Fruit fly (Drosophila melanogaster) whole organism, pupa: ENCODE data around the gene Mnat9.

Experiments
- CG10348 ChIP-seq: fragments of 200-800 bp; sonication (Bioruptor generic); IDR thresholded peaks from 2 replicates; pipeline ENCODE4 v1.3.6; 2022; ENCODE audit warnings: missing biosample characterization, missing genetic modification characterization
- CG12605 ChIP-seq: fragments of 200-800 bp; sonication (Bioruptor generic); IDR thresholded peaks from 2 replicates; pipeline ENCODE4 v1.3.6; 2022; ENCODE audit warnings: missing biosample characterization, missing genetic modification characterization
- CG13204 ChIP-seq: fragments of 200-800 bp; sonication (Bioruptor generic); optimal IDR thresholded peaks from 2 replicates; lab custom pipeline; 2018; ENCODE audit warnings: missing biosample characterization, mild to moderate bottlenecking, missing genetic modification characterization, moderate library complexity
- CG14655 ChIP-seq: fragments of 200-800 bp; sonication (Bioruptor generic); optimal IDR thresholded peaks from 3 replicates; lab custom pipeline; 2017; ENCODE audit warnings: mild to moderate bottlenecking, missing biosample characterization, missing genetic modification reagents, missing genetic modification characterization
- CG15710 ChIP-seq: fragments of 200-800 bp; sonication (Bioruptor generic); optimal IDR thresholded peaks from 2 replicates; lab custom pipeline; 2018; ENCODE audit warnings: missing biosample characterization, mild to moderate bottlenecking, missing genetic modification characterization, moderate library complexity
- CG17806 ChIP-seq: fragments of 200-800 bp; sonication (Bioruptor generic); optimal IDR thresholded peaks from 2 replicates; lab custom pipeline; 2018; ENCODE audit warnings: missing biosample characterization, mild to moderate bottlenecking, missing genetic modification characterization, moderate library complexity
- CG32121 ChIP-seq: fragments of 200-800 bp; sonication (Bioruptor generic); IDR thresholded peaks from 2 replicates; pipeline ENCODE4 v1.3.6; 2022; ENCODE audit warnings: missing biosample characterization, missing genetic modification characterization
- CG34367 ChIP-seq: fragments of 200-800 bp; sonication (Bioruptor generic); optimal IDR thresholded peaks from 2 replicates; lab custom pipeline; 2018; ENCODE audit warnings: missing biosample characterization, mild to moderate bottlenecking, missing genetic modification characterization
- CG4496 ChIP-seq: fragments of 200-800 bp; sonication (Bioruptor generic); IDR thresholded peaks from 3 replicates; pipeline ENCODE4 v1.3.6; 2022; ENCODE audit warnings: missing biosample characterization, missing genetic modification characterization
- CG8159 ChIP-seq: fragments of 200-800 bp; sonication (Bioruptor generic); optimal IDR thresholded peaks from 3 replicates; lab custom pipeline; 2018; ENCODE audit warnings: missing biosample characterization, mild to moderate bottlenecking, missing genetic modification characterization, moderate library complexity
- CG8301 ChIP-seq: fragments of 200-800 bp; sonication (Bioruptor generic); optimal IDR thresholded peaks from 2 replicates; lab custom pipeline; 2018; ENCODE audit warnings: missing biosample characterization, mild to moderate bottlenecking, missing genetic modification characterization
- CG9948 ChIP-seq: fragments of 200-800 bp; sonication (Bioruptor generic); optimal IDR thresholded peaks from 2 replicates; lab custom pipeline; 2018; ENCODE audit warnings: missing biosample characterization, mild to moderate bottlenecking, missing genetic modification characterization, moderate library complexity
- D1 ChIP-seq: fragments of 200-800 bp; sonication (Bioruptor generic); optimal IDR thresholded peaks from 2 replicates; lab custom pipeline; 2018; ENCODE audit warnings: missing biosample characterization, mild to moderate bottlenecking, missing genetic modification characterization, moderate library complexity
- EcR ChIP-seq: fragments of 200-800 bp; sonication (Bioruptor generic); optimal IDR thresholded peaks from 3 replicates; lab custom pipeline; 2019; ENCODE audit warnings: missing biosample characterization, missing genetic modification characterization, mild to moderate bottlenecking, moderate library complexity, missing genetic modification reagents
- Ets98B ChIP-seq: fragments of 200-800 bp; sonication (Bioruptor generic); IDR thresholded peaks from 2 replicates; pipeline ENCODE4 v1.3.6; 2022; ENCODE audit warnings: missing biosample characterization, missing genetic modification characterization
- Pif1A ChIP-seq: fragments of 200-800 bp; sonication (Bioruptor generic); optimal IDR thresholded peaks from 3 replicates; lab custom pipeline; 2016; ENCODE audit warnings: missing biosample characterization, missing genetic modification characterization
- Pif1B ChIP-seq: fragments of 200-800 bp; sonication (Bioruptor generic); optimal IDR thresholded peaks from 3 replicates; lab custom pipeline; 2016; ENCODE audit warnings: missing biosample characterization, missing genetic modification characterization
- Snoo ChIP-seq: fragments of 200-800 bp; sonication (Bioruptor generic); optimal IDR thresholded peaks from 3 replicates; lab custom pipeline; 2017; ENCODE audit warnings: missing biosample characterization, mild to moderate bottlenecking, missing genetic modification characterization, inconsistent platforms
- fd96Ca ChIP-seq: fragments of 200-800 bp; sonication (Bioruptor generic); IDR thresholded peaks from 3 replicates; pipeline ENCODE4 v1.3.6; 2022; ENCODE audit warnings: missing biosample characterization, missing genetic modification characterization
- gl ChIP-seq: fragments of 200-800 bp; sonication (Bioruptor generic); optimal IDR thresholded peaks from 2 replicates; lab custom pipeline; 2018; ENCODE audit warnings: missing biosample characterization, mild to moderate bottlenecking, missing genetic modification characterization
- rn ChIP-seq: fragments of 200-800 bp; sonication (Bioruptor generic); IDR thresholded peaks from 2 replicates; pipeline ENCODE4 v1.3.6; 2022; ENCODE audit warnings: missing biosample characterization, missing genetic modification characterization

The Mnat9 gene

DNA sequence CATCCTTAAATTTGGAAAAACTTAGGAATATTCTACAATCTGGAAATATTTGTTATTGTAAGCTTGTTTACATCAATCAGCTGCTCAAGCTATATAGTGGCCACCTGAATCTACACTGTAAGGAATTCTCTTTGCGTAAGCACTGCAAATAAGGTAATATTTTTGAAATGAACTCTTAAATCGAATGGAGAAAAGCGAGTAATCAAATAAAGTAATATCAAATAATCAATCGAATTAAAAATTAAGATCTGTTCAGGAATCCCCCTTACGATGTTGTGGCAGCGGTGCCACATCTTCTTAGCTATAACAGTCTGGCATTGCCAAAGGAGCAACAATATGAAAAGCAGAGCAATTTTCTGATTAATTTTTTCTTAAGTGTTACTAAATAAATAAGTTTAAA lies at the start of gene Mnat9, which contains the start of gene CG1792:
Gene Mnat9 (minus strand): TSS at position 160 of the 400 bp plus-strand sequence.
Gene CG1792 (plus strand): TSS at position 303 of the 400 bp plus-strand sequence.
- TF ChIP-seq CG14655 (GFP tag; lab: Kevin White, UChicago), result peak; percentile 98
- TF ChIP-seq CG32121 (GFP tag; lab: Robert Waterston, UW), result peak; percentile 99
- TF ChIP-seq gl, result peak; percentile 96
- TF ChIP-seq D1, result no peak
- peak; percentile 99 for TF ChIP-seq fd96Ca (GFP tag; lab: Robert Waterston, UW)
- peak; percentile 51 for TF ChIP-seq EcR (GFP tag; lab: Kevin White, UChicago)
- TF ChIP-seq CG8301 (tag; lab: Kevin White, UChicago), result peak; percentile 99
- peak; percentile 99 for TF ChIP-seq Ets98B (GFP tag; lab: Robert Waterston, UW)
- peak; percentile 88 for TF ChIP-seq CG13204 (GFP tag; lab: Kevin White, UChicago)
- peak; percentile 99 for TF ChIP-seq rn (GFP tag; lab: Robert Waterston, UW)
- TF ChIP-seq Pif1B (GFP tag; lab: Kevin White, UChicago), result peak; percentile 98
- peak; percentile 98 for TF ChIP-seq Snoo
- peak; percentile 99 for TF ChIP-seq CG9948 (tag; lab: Kevin White, UChicago)
- peak; percentile 98 for TF ChIP-seq CG8159
- peak; percentile 95 for TF ChIP-seq CG10348 (GFP tag; lab: Robert Waterston, UW)
- TF ChIP-seq CG34367, result peak; percentile 99
- TF ChIP-seq CG12605 (GFP tag; lab: Robert Waterston, UW), result peak; percentile 99
- TF ChIP-seq Pif1A (GFP tag; lab: Kevin White, UChicago), result peak; percentile 98
- TF ChIP-seq CG15710 (tag; lab: Kevin White, UChicago), result peak; percentile 98
- TF ChIP-seq CG4496 (GFP tag; lab: Robert Waterston, UW), result peak; percentile 100
- TF ChIP-seq CG17806 (tag; lab: Kevin White, UChicago), result peak; percentile 99

DNA sequence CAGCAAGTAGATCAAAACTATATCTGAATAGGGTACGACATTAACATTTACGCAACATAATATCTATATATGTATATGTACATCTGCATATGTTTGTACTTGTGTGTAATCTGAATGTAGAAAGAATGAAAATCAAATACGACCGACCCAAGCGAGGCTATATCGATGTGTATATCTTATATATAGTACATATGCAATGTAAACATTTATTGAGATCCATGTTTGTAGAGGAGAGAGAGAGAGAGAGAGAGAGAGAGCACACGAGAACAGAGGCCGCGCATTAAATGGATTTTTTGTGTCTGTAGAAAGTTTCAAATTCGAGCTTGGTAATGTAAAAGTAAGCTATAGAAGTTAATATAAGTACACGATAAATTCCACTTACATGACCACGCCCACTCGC lies 46.8 kb upstream of the Mnat9 start:
- peak; percentile 26 for TF ChIP-seq Pif1A (GFP tag; lab: Kevin White, UChicago)
- no peak for TF ChIP-seq Pif1B (GFP tag; lab: Kevin White, UChicago)
- no peak for TF ChIP-seq rn (GFP tag; lab: Robert Waterston, UW)

- peak; percentile 48; the same call in 1 of the 3 replicates for TF ChIP-seq CG4496 (GFP tag; lab: Robert Waterston, UW)
- no peak for TF ChIP-seq Snoo
- TF ChIP-seq fd96Ca (GFP tag; lab: Robert Waterston, UW), result no peak
- no peak for TF ChIP-seq CG32121 (GFP tag; lab: Robert Waterston, UW)
- TF ChIP-seq CG15710 (tag; lab: Kevin White, UChicago), result peak; percentile 8
- no peak for TF ChIP-seq EcR (GFP tag; lab: Kevin White, UChicago)
- TF ChIP-seq CG8301 (tag; lab: Kevin White, UChicago), result no peak
- TF ChIP-seq CG10348 (GFP tag; lab: Robert Waterston, UW), result no peak
- TF ChIP-seq Pif1A (GFP tag; lab: Kevin White, UChicago), result no peak
- no peak for TF ChIP-seq Pif1B (GFP tag; lab: Kevin White, UChicago)
- no peak for TF ChIP-seq CG13204 (GFP tag; lab: Kevin White, UChicago)
- TF ChIP-seq CG8159, result peak; percentile 18
- TF ChIP-seq CG17806 (tag; lab: Kevin White, UChicago), result no peak
- no peak for TF ChIP-seq rn (GFP tag; lab: Robert Waterston, UW)
- no peak for TF ChIP-seq CG34367
- TF ChIP-seq gl, result no peak
- no peak for TF ChIP-seq CG9948 (tag; lab: Kevin White, UChicago)
- no peak for TF ChIP-seq CG14655 (GFP tag; lab: Kevin White, UChicago)
- no peak for TF ChIP-seq Ets98B (GFP tag; lab: Robert Waterston, UW)
- no peak for TF ChIP-seq D1
- no peak for TF ChIP-seq CG12605 (GFP tag; lab: Robert Waterston, UW)
Measured at dm6 chr3R:31636501-31636900, 20.5 kb upstream of the Mnat9 start.

DNA sequence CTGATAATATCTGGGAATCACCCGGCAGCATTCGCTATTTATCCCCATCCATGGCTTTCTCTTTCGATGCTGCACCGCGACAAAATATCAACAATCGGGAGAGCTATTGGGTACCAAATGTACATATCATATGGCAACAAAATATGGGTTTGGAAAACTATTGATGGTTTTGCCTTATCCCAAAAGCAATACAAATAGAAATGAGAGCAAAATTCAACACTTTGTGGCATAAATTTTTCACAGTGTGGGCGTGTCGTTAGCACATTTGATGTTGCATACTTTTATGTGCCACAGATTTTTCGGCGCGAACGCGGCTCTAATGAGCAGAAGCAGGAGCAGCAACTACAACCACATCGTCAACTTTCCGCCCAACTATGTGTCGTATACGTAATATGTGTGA lies 16.4 kb upstream of the Mnat9 start:
- TF ChIP-seq D1 (no peak), CG15710 (tag; lab: Kevin White, UChicago) (no peak), EcR (GFP tag; lab: Kevin White, UChicago) (no peak), CG4496 (GFP tag; lab: Robert Waterston, UW) (no peak), Ets98B (GFP tag; lab: Robert Waterston, UW) (no peak), Pif1A (GFP tag; lab: Kevin White, UChicago) (no peak), CG34367 (no peak), fd96Ca (GFP tag; lab: Robert Waterston, UW) (no peak), CG9948 (tag; lab: Kevin White, UChicago) (no peak), gl (no peak), CG32121 (GFP tag; lab: Robert Waterston, UW) (no peak), CG13204 (GFP tag; lab: Kevin White, UChicago) (no peak), CG8301 (tag; lab: Kevin White, UChicago) (no peak), CG8159 (no peak), CG17806 (tag; lab: Kevin White, UChicago) (no peak), CG12605 (GFP tag; lab: Robert Waterston, UW) (no peak), CG14655 (GFP tag; lab: Kevin White, UChicago) (no peak), Snoo (no peak), rn (GFP tag; lab: Robert Waterston, UW) (no peak)
- TF ChIP-seq, all 21 proteins: peak for 0

dm6 chr3R:31630376-31630775 lies 14.4 kb upstream of the Mnat9 start:
- TF ChIP-seq CG4496 (GFP tag; lab: Robert Waterston, UW), result 0 out of 3 replicates have a peak, but pooled peaks have one; percentile 31
- no peak for TF ChIP-seq gl

DNA sequence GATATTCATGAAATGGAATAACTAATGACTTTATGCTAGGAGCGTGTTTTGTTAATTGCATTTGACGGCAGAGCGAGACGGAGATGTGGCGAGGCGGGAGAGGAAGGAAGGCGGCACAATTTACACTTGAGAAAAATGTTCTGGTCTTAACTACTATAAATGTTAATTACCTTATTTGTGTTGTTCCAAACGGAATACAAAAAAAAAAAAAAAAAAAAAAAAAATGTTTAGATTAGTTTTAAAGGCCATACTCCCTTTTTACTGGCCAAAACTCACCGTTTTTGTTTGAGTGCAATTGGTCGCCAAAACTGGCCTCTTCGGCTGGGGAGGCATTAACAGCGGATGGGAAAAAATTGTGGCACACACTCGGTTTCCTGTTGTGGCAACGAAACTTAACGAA lies 11.2 kb upstream of the Mnat9 start:
- TF ChIP-seq Pif1A (GFP tag; lab: Kevin White, UChicago) (no peak), CG32121 (GFP tag; lab: Robert Waterston, UW) (0 out of 2 replicates have a peak, but pooled peaks have one; percentile 24), CG15710 (tag; lab: Kevin White, UChicago) (no peak), Ets98B (GFP tag; lab: Robert Waterston, UW) (peak; percentile 51), CG34367 (no peak), CG13204 (GFP tag; lab: Kevin White, UChicago) (no peak), fd96Ca (GFP tag; lab: Robert Waterston, UW) (peak; percentile 57; the same call in 1 of the 3 replicates), CG4496 (GFP tag; lab: Robert Waterston, UW) (peak; percentile 25; the same call in 1 of the 3 replicates), CG8301 (tag; lab: Kevin White, UChicago) (peak; percentile 0)
